Worm (Caenorhabditis elegans) whole organism, late embryonic: Measurements from ENCODE around the gene R05D3.12.
A peak's percentile ranks its signal among the peaks of the same experiment; 100 is the strongest.

Experiments used
- C08G9.2 ChIP-seq: sonication (generic microtip); optimal IDR thresholded peaks from 2 replicates; lab custom pipeline; 2016; ENCODE audit warnings: mild to moderate bottlenecking, missing genetic modification characterization, moderate library complexity, missing compliant biosample characterization
- K09A11.1 ChIP-seq: sonication (generic microtip); optimal IDR thresholded peaks from 2 replicates; lab custom pipeline; 2017; ENCODE audit warnings: antibody characterized with exemption, mild to moderate bottlenecking, missing genetic modification characterization, missing compliant biosample characterization; ENCODE audit not compliant: insufficient read depth
- T23F11.4 ChIP-seq: fragments of 200-800 bp; sonication (Bioruptor generic); optimal IDR thresholded peaks from 2 replicates; lab custom pipeline; 2018; ENCODE audit warnings: mild to moderate bottlenecking, missing genetic modification characterization, missing compliant biosample characterization
- Y22D7AL.16 ChIP-seq: sonication (generic microtip); optimal IDR thresholded peaks from 2 replicates; lab custom pipeline; 2016; ENCODE audit warnings: missing genetic modification characterization, missing compliant biosample characterization
- ahr-1 ChIP-seq: sonication (generic microtip); optimal IDR thresholded peaks from 2 replicates; lab custom pipeline; 2016; ENCODE audit warnings: missing genetic modification characterization, missing compliant biosample characterization
- ceh-14 ChIP-seq: sonication (generic microtip); optimal IDR thresholded peaks from 2 replicates; lab custom pipeline; 2016; ENCODE audit warnings: missing genotype, missing genetic modification characterization, missing compliant biosample characterization
- ceh-18 ChIP-seq: sonication (generic microtip); optimal IDR thresholded peaks from 2 replicates; lab custom pipeline; 2016; ENCODE audit warnings: missing genetic modification characterization, missing compliant biosample characterization
- ceh-19 ChIP-seq: fragments of 200-800 bp; sonication (Bioruptor generic); optimal IDR thresholded peaks from 2 replicates; lab custom pipeline; 2018; ENCODE audit warnings: mild to moderate bottlenecking, missing genetic modification characterization, missing compliant biosample characterization
- ceh-2 ChIP-seq: sonication (generic microtip); optimal IDR thresholded peaks from 2 replicates; lab custom pipeline; 2016; ENCODE audit warnings: missing genotype, missing genetic modification characterization, missing compliant biosample characterization
- ceh-22 ChIP-seq: sonication (generic microtip); optimal IDR thresholded peaks from 2 replicates; lab custom pipeline; 2017; ENCODE audit warnings: missing biosample characterization, missing genetic modification characterization
- ceh-30 ChIP-seq: fragments of 150-350 bp; optimal IDR thresholded peaks from 2 replicates; lab custom pipeline; 2014; ENCODE audit warnings: missing biosample characterization, missing genetic modification characterization
- ceh-31 ChIP-seq: sonication (generic microtip); optimal IDR thresholded peaks from 2 replicates; lab custom pipeline; 2016; ENCODE audit warnings: missing genetic modification characterization, missing compliant biosample characterization
- ceh-48 ChIP-seq: sonication (generic microtip); optimal IDR thresholded peaks from 2 replicates; lab custom pipeline; 2016; ENCODE audit warnings: missing genetic modification characterization, inconsistent platforms, missing compliant biosample characterization
- ceh-9 ChIP-seq: sonication (generic microtip); optimal IDR thresholded peaks from 2 replicates; lab custom pipeline; 2016; ENCODE audit warnings: mild to moderate bottlenecking, missing genetic modification characterization, inconsistent platforms, missing compliant biosample characterization
- dmd-4 ChIP-seq: sonication (generic microtip); optimal IDR thresholded peaks from 2 replicates; lab custom pipeline; 2016; ENCODE audit warnings: borderline replicate concordance, missing genetic modification characterization, missing compliant biosample characterization
- elt-2 ChIP-seq: sonication (generic microtip); optimal IDR thresholded peaks from 2 replicates; lab custom pipeline; 2016; ENCODE audit warnings: missing genetic modification reagents, missing genetic modification characterization, missing compliant biosample characterization
- elt-4 ChIP-seq: sonication (generic microtip); optimal IDR thresholded peaks from 2 replicates; lab custom pipeline; 2016; ENCODE audit warnings: missing genetic modification characterization, missing compliant biosample characterization
- ets-4 ChIP-seq: sonication (generic microtip); optimal IDR thresholded peaks from 2 replicates; lab custom pipeline; 2016; ENCODE audit warnings: missing genetic modification characterization, missing compliant biosample characterization
- fax-1 ChIP-seq: sonication (generic microtip); optimal IDR thresholded peaks from 2 replicates; lab custom pipeline; 2016; ENCODE audit warnings: missing genotype, missing genetic modification characterization, missing compliant biosample characterization
- fkh-10 ChIP-seq: fragments of 150-350 bp; optimal IDR thresholded peaks from 2 replicates; lab custom pipeline; 2014; ENCODE audit warnings: missing biosample characterization, missing genetic modification reagents, missing genetic modification characterization
- hlh-13 ChIP-seq: fragments of 200-800 bp; sonication (Bioruptor generic); optimal IDR thresholded peaks from 2 replicates; lab custom pipeline; 2018; ENCODE audit warnings: mild to moderate bottlenecking, missing genetic modification characterization, missing compliant biosample characterization
- lim-6 ChIP-seq: sonication (generic microtip); optimal IDR thresholded peaks from 2 replicates; lab custom pipeline; 2016; ENCODE audit warnings: missing genetic modification characterization, missing compliant biosample characterization
- lin-11 ChIP-seq: fragments of 200-800 bp; sonication (Bioruptor generic); optimal IDR thresholded peaks from 2 replicates; lab custom pipeline; 2018; ENCODE audit warnings: mild to moderate bottlenecking, missing genetic modification characterization, missing compliant biosample characterization
- mec-3 ChIP-seq: sonication (generic microtip); optimal IDR thresholded peaks from 2 replicates; lab custom pipeline; 2016; ENCODE audit warnings: borderline replicate concordance, missing genetic modification characterization, missing compliant biosample characterization
- nfya-1 ChIP-seq: sonication (generic microtip); optimal IDR thresholded peaks from 2 replicates; lab custom pipeline; 2017; ENCODE audit warnings: missing genetic modification characterization, mild to moderate bottlenecking, missing compliant biosample characterization, antibody characterized with exemption, moderate library complexity
- nhr-11 ChIP-seq: fragments of 150-350 bp; optimal IDR thresholded peaks from 2 replicates; lab custom pipeline; 2014; ENCODE audit warnings: missing biosample characterization, missing genetic modification characterization
- odd-2 ChIP-seq: sonication (generic microtip); optimal IDR thresholded peaks from 2 replicates; lab custom pipeline; 2017; ENCODE audit warnings: antibody characterized with exemption, mild to moderate bottlenecking, missing genetic modification characterization, missing compliant biosample characterization
- pha-4 ChIP-seq: fragments of 150-350 bp; optimal IDR thresholded peaks from 2 replicates; lab custom pipeline; 2018; ENCODE audit warnings: missing biosample characterization, missing genetic modification reagents, missing genetic modification characterization
- ref-2 ChIP-seq: sonication (generic microtip); optimal IDR thresholded peaks from 2 replicates; lab custom pipeline; 2016; ENCODE audit warnings: missing genetic modification characterization, missing compliant biosample characterization
- rnt-1 ChIP-seq: sonication (generic microtip); optimal IDR thresholded peaks from 2 replicates; lab custom pipeline; 2016; ENCODE audit warnings: missing genetic modification characterization, missing compliant biosample characterization
- sox-2 ChIP-seq: fragments of 200-800 bp; sonication (Bioruptor generic); IDR thresholded peaks from 2 replicates; pipeline ENCODE4 v1.3.6; 2022; ENCODE audit warnings: missing genetic modification reagents, missing genetic modification characterization, missing compliant biosample characterization
- sox-4 ChIP-seq: sonication (generic microtip); optimal IDR thresholded peaks from 2 replicates; lab custom pipeline; 2017; ENCODE audit warnings: mild to moderate bottlenecking, missing genetic modification characterization, inconsistent platforms, missing compliant biosample characterization
- ttx-3 ChIP-seq: sonication (generic microtip); optimal IDR thresholded peaks from 2 replicates; lab custom pipeline; 2016; ENCODE audit warnings: missing genetic modification reagents, missing genetic modification characterization, missing compliant biosample characterization
- unc-55 ChIP-seq: sonication (generic microtip); optimal IDR thresholded peaks from 2 replicates; lab custom pipeline; 2017; ENCODE audit warnings: missing biosample characterization, missing genetic modification reagents, missing genetic modification characterization
- unc-86 ChIP-seq: sonication (generic microtip); optimal IDR thresholded peaks from 2 replicates; lab custom pipeline; 2016; ENCODE audit warnings: missing genetic modification characterization, missing compliant biosample characterization

R05D3.12 gene

DNA sequence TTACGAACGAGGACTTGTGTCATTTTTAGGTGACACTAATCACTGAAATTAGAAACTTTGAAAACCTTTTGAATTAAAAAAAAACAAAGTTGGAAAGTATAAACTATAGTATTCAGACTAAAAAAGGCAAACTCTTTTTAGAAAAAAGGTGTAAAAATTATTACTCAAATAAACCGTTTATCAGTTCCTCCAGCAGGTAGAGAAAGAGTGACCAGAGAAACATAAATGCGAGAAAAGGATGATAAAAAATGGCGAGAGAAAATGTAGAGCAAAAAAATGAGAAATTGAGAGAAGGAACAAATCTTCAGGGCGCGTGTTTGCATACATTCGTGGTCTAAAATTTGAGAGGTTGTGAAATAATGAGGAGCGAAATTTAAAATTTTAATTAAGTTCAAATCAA is 21.1 kb downstream of the R05D3.12 start, which contains the start of gene lap-1:
Gene lap-1, minus strand, starts transcription at position 42 of the 400 bp plus-strand sequence.
- TF ChIP-seq fkh-10 (GFP tag; lab: Kevin White, UChicago), result no peak
- no peak for TF ChIP-seq ceh-30 (tag; lab: Kevin White, UChicago)
- no peak for TF ChIP-seq ttx-3
- TF ChIP-seq lin-11, result no peak
- no peak for TF ChIP-seq rnt-1 (tag; lab: Kevin White, UChicago)
- no peak for TF ChIP-seq ceh-22 (tag; lab: Kevin White, UChicago)
- no peak for TF ChIP-seq lim-6 (tag; lab: Kevin White, UChicago)
- TF ChIP-seq C08G9.2, result no peak
- TF ChIP-seq odd-2 (tag; lab: Kevin White, UChicago), result no peak

ce11 chrIII:8402633-8403032 is 21.9 kb downstream of the R05D3.12 start:
- TF ChIP-seq mec-3 (tag; lab: Kevin White, UChicago) (no peak), T23F11.4 (GFP tag; lab: Kevin White, UChicago) (no peak), dmd-4 (tag; lab: Kevin White, UChicago) (no peak), ref-2 (tag; lab: Kevin White, UChicago) (no peak), unc-86 (no peak), ceh-14 (tag; lab: Kevin White, UChicago) (no peak), nhr-11 (tag; lab: Kevin White, UChicago) (no peak), pha-4 (tag; lab: Kevin White, UChicago) (no peak), sox-4 (tag; lab: Kevin White, UChicago) (no peak), sox-2 (no peak), elt-2 (tag; lab: Kevin White, UChicago) (no peak), ceh-31 (tag; lab: Kevin White, UChicago) (no peak), ceh-9 (no peak), Y22D7AL.16 (no peak)

- no peak for TF ChIP-seq pha-4 (tag; lab: Kevin White, UChicago)
- TF ChIP-seq unc-55, result no peak
- no peak for TF ChIP-seq hlh-13 (GFP tag; lab: Kevin White, UChicago)
- no peak for TF ChIP-seq elt-4 (tag; lab: Kevin White, UChicago)
- no peak for TF ChIP-seq ceh-19
- no peak for TF ChIP-seq ahr-1 (tag; lab: Kevin White, UChicago)
- TF ChIP-seq ref-2 (tag; lab: Kevin White, UChicago), result no peak
- no peak for TF ChIP-seq mec-3 (tag; lab: Kevin White, UChicago)
- TF ChIP-seq ets-4, result no peak
- TF ChIP-seq ceh-2 (tag; lab: Kevin White, UChicago), result no peak
- TF ChIP-seq fax-1 (tag; lab: Kevin White, UChicago), result no peak
- TF ChIP-seq ceh-18, result no peak
- TF ChIP-seq ceh-14 (tag; lab: Kevin White, UChicago), result no peak
- no peak for TF ChIP-seq K09A11.1 (tag; lab: Kevin White, UChicago)
- no peak for TF ChIP-seq ttx-3
- no peak for TF ChIP-seq nfya-1
- TF ChIP-seq, all 69 proteins: peak for 0
These were observed 22.8 kb downstream of the R05D3.12 start, which contains the start of gene cutc-1 for ce11 chrIII:8403507-8403906. cutc-1 (minus strand) TSS chrIII:8403607.

DNA sequence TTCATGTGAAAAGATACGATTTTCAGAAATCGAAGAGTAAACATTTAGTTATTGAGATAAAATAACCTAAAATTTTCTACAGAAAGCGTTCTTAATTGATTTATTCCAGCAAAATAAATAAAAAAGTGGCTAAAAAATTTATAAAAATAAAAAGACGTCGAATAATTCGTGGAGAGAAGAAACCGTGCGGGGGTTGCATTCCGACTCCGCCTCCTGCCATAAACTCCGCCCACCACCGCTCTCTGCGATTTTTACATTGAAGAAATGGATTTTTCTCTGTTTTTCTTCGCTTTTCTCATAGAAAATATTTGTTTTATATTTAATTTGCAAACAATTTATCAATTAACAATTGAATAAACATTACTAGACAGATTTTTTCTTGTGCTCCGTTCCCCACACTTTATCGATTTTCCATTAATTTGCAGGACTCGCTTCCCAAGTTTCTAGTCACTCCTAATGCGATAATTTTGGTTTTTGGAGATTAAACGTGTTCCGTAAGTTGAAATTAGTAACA is 24.8 kb downstream of the R05D3.12 start, which contains the start of the genes ubxn-4 and cyy-1:
Gene ubxn-4, minus strand, starts transcription at position 114 of the 514 bp plus-strand sequence.
Gene cyy-1, plus strand, starts transcription at position 426 of the 514 bp plus-strand sequence.
- TF ChIP-seq ceh-31 (tag; lab: Kevin White, UChicago) (peak; percentile 3), elt-2 (tag; lab: Kevin White, UChicago) (peak; percentile 26), ceh-48 (no peak), nfya-1 (peak; percentile 31)
